Worm (Caenorhabditis elegans) whole organism, L1 larva: ENCODE data around the gene R05G9.1.

ENCODE experiments used
- dpl-1 ChIP-seq, 3 experiments: fragments of 150-350 bp in 2 of 3; sonication (generic microtip) in 1 of 3; optimal IDR thresholded peaks; 2 replicates each; lab custom pipeline; 2014 to 2017; ENCODE audit warnings: missing biosample characterization in 3 of 3, missing genetic modification characterization in 3 of 3, missing genetic modification reagents in 3 of 3
- mdl-1 ChIP-seq, 2 experiments: fragments of 150-350 bp; optimal IDR thresholded peaks; 2 replicates each; lab custom pipeline; 2014 to 2017; ENCODE audit warnings: missing biosample characterization in 2 of 2, missing genetic modification characterization in 2 of 2, inconsistent platforms in 1 of 2
- unc-98 ChIP-seq: fragments of 200-800 bp; sonication (Bioruptor generic); IDR thresholded peaks from 2 replicates; pipeline ENCODE4 v1.3.6; 2022; ENCODE audit warnings: missing genetic modification characterization, missing compliant biosample characterization

DNA sequence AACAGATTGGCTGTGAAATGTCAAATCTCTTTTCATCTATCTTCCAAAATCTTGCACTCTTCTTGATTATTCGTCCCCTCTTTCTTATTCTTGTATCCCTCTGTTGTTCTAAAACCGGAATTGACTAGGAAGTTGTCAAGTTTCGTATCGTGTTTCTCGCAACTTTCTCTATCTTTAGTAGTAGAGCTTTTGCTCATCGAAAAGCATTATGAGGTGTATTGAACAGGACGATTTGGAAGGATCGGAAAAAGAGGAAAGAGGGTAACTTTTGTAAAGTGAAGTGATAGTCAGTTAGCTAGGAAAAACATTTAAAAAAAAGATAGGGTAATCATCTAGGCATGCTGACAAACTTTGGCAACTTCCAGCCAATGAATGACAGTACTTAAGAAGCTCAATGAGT is 6.5 kb upstream of the R05G9.1 start:
- TF ChIP-seq unc-98 (GFP tag; lab: Robert Waterston, UW) (no peak), dpl-1 (GFP tag; optimal IDR thresholded peaks at IDR 0.05; lab: Kevin White, UChicago) (no peak), mdl-1 (tag; optimal IDR thresholded peaks at IDR 0.05; lab: Kevin White, UChicago) (no peak)
